Fruit fly (Drosophila melanogaster) whole organism, embryonic: ENCODE results near the gene mio.

Source experiments
- Atf6 ChIP-seq: fragments of 200-800 bp; sonication (Bioruptor generic); IDR thresholded peaks from 2 replicates; pipeline ENCODE4 v1.3.6; 2022; ENCODE audit warnings: missing biosample characterization, missing genetic modification characterization
- B-H2 ChIP-seq: fragments of 200-800 bp; sonication (Bioruptor generic); optimal IDR thresholded peaks from 2 replicates; lab custom pipeline; 2018; ENCODE audit warnings: missing biosample characterization, mild to moderate bottlenecking, missing genetic modification characterization
- CG11456 ChIP-seq: fragments of 200-800 bp; sonication (Bioruptor generic); IDR thresholded peaks from 3 replicates; pipeline ENCODE4 v1.3.6; 2022; ENCODE audit warnings: missing biosample characterization, missing genetic modification characterization
- CG13296 ChIP-seq: fragments of 200-800 bp; sonication (Bioruptor generic); optimal IDR thresholded peaks from 3 replicates; lab custom pipeline; 2018; ENCODE audit warnings: missing biosample characterization, mild to moderate bottlenecking, missing genetic modification characterization
- CG16779 ChIP-seq: fragments of 200-800 bp; sonication (Bioruptor generic); IDR thresholded peaks from 2 replicates; pipeline ENCODE4 v1.3.6; 2022; ENCODE audit warnings: missing biosample characterization, missing genetic modification characterization
- CG17802 ChIP-seq: fragments of 200-800 bp; sonication (Bioruptor generic); optimal IDR thresholded peaks from 2 replicates; lab custom pipeline; 2018; ENCODE audit warnings: missing biosample characterization, mild to moderate bottlenecking, missing genetic modification characterization, moderate library complexity
- CG18262 ChIP-seq: fragments of 200-800 bp; optimal IDR thresholded peaks from 3 replicates; lab custom pipeline; 2019; ENCODE audit warnings: missing biosample characterization, mild to moderate bottlenecking, missing genetic modification characterization, moderate library complexity
- CG32767 ChIP-seq: fragments of 200-800 bp; sonication (Bioruptor generic); IDR thresholded peaks from 2 replicates; pipeline ENCODE4 v1.3.6; 2022; ENCODE audit warnings: missing biosample characterization, missing genetic modification characterization
- CG3281 ChIP-seq: fragments of 200-800 bp; sonication (Bioruptor generic); optimal IDR thresholded peaks from 3 replicates; lab custom pipeline; 2017; ENCODE audit warnings: missing biosample characterization, mild to moderate bottlenecking, missing genetic modification characterization
- CG33557 ChIP-seq: fragments of 200-800 bp; sonication (Bioruptor generic); optimal IDR thresholded peaks from 2 replicates; lab custom pipeline; 2019; ENCODE audit warnings: missing biosample characterization, mild to moderate bottlenecking, missing genetic modification characterization, moderate library complexity
- CG3407 ChIP-seq: fragments of 200-800 bp; sonication (Bioruptor generic); optimal IDR thresholded peaks from 2 replicates; lab custom pipeline; 2018; ENCODE audit warnings: missing biosample characterization, mild to moderate bottlenecking, missing genetic modification characterization
- CG34224 ChIP-seq: fragments of 200-800 bp; sonication (Bioruptor generic); IDR thresholded peaks from 3 replicates; pipeline ENCODE4 v1.3.6; 2022; ENCODE audit warnings: missing biosample characterization, missing genetic modification characterization; ENCODE audit not compliant: partially characterized antibody
- CG34376 ChIP-seq: fragments of 200-800 bp; sonication (Bioruptor generic); optimal IDR thresholded peaks from 2 replicates; lab custom pipeline; 2018; ENCODE audit warnings: missing biosample characterization, mild to moderate bottlenecking, missing genetic modification characterization
- CG34422 ChIP-seq: fragments of 200-800 bp; sonication (Bioruptor generic); IDR thresholded peaks from 3 replicates; pipeline ENCODE4 v1.3.6; 2022; ENCODE audit warnings: missing biosample characterization, missing genetic modification characterization
- CG5953 ChIP-seq: fragments of 200-800 bp; sonication (Bioruptor generic); IDR thresholded peaks from 2 replicates; pipeline ENCODE4 v1.3.6; 2022; ENCODE audit warnings: missing biosample characterization, missing genetic modification characterization
- CG6854 ChIP-seq: fragments of 200-800 bp; sonication (Bioruptor generic); optimal IDR thresholded peaks from 3 replicates; lab custom pipeline; 2017; ENCODE audit warnings: missing biosample characterization, mild to moderate bottlenecking, missing genetic modification characterization
- CG7271 ChIP-seq: fragments of 200-800 bp; sonication (Bioruptor generic); optimal IDR thresholded peaks from 2 replicates; lab custom pipeline; 2018; ENCODE audit warnings: missing biosample characterization, mild to moderate bottlenecking, missing genetic modification characterization, moderate library complexity
- CG7745 ChIP-seq: fragments of 200-800 bp; sonication (Bioruptor generic); optimal IDR thresholded peaks from 2 replicates; lab custom pipeline; 2018; ENCODE audit warnings: missing biosample characterization, mild to moderate bottlenecking, missing genetic modification characterization, moderate library complexity
- CG8290 ChIP-seq, 3 experiments: fragments of 200-800 bp; sonication (Bioruptor generic); optimal IDR thresholded peaks; 2 replicates each; lab custom pipeline; 2016 to 2019; ENCODE audit warnings: missing biosample characterization in 3 of 3, missing genetic modification characterization in 3 of 3, mild to moderate bottlenecking in 2 of 3, moderate library complexity in 1 of 3
- CG8388 ChIP-seq: fragments of 200-800 bp; sonication (Bioruptor generic); optimal IDR thresholded peaks from 2 replicates; lab custom pipeline; 2019; ENCODE audit warnings: missing biosample characterization, mild to moderate bottlenecking, missing genetic modification characterization, moderate library complexity
- Dbx ChIP-seq: fragments of 200-800 bp; sonication (Bioruptor generic); IDR thresholded peaks from 3 replicates; pipeline ENCODE4 v1.3.6; 2022; ENCODE audit warnings: missing biosample characterization, missing genetic modification characterization
- Dll ChIP-seq: fragments of 200-800 bp; sonication (Bioruptor generic); IDR thresholded peaks from 4 replicates; pipeline ENCODE4 v1.3.6; 2022; ENCODE audit warnings: missing biosample characterization, missing genetic modification characterization; ENCODE audit not compliant: partially characterized antibody
- Elba2 ChIP-seq: fragments of 200-800 bp; sonication (Bioruptor generic); optimal IDR thresholded peaks from 3 replicates; lab custom pipeline; 2016; ENCODE audit warnings: missing biosample characterization, missing genetic modification characterization
- Ets65A ChIP-seq: fragments of 200-800 bp; sonication (Bioruptor generic); peaks from one replicate; lab custom pipeline; 2016; ENCODE audit warnings: missing biosample characterization, missing genetic modification characterization
- HLHmδ ChIP-seq: fragments of 200-800 bp; sonication (Bioruptor generic); optimal IDR thresholded peaks from 2 replicates; lab custom pipeline; 2018; ENCODE audit warnings: missing biosample characterization, mild to moderate bottlenecking, missing genetic modification characterization, moderate library complexity
- Hr78 ChIP-seq, 2 experiments: fragments of 200-800 bp in 1 of 2; fragments of >200 bp in 1 of 2; sonication (Bioruptor generic) in 1 of 2; optimal IDR thresholded peaks; 2 replicates each; lab custom pipeline; 2017 to 2019; ENCODE audit warnings: missing biosample characterization in 2 of 2, missing genetic modification characterization in 2 of 2, mild to moderate bottlenecking in 1 of 2, moderate library complexity in 1 of 2
- Neu2 ChIP-seq: fragments of 200-800 bp; sonication (Bioruptor generic); optimal IDR thresholded peaks from 3 replicates; lab custom pipeline; 2016; ENCODE audit warnings: missing biosample characterization, missing genetic modification characterization, borderline replicate concordance
- Nf-YC ChIP-seq: fragments of 200-800 bp; optimal IDR thresholded peaks from 3 replicates; lab custom pipeline; 2019; ENCODE audit warnings: missing biosample characterization, mild to moderate bottlenecking, missing genetic modification characterization, moderate library complexity
- Opbp ChIP-seq: fragments of 200-800 bp; sonication (Bioruptor generic); IDR thresholded peaks from 3 replicates; pipeline ENCODE4 v1.3.6; 2022; ENCODE audit warnings: missing biosample characterization, missing genetic modification characterization; ENCODE audit not compliant: partially characterized antibody
- Optix ChIP-seq: fragments of 200-800 bp; sonication (Bioruptor generic); IDR thresholded peaks from 3 replicates; pipeline ENCODE4 v1.3.6; 2022; ENCODE audit warnings: missing biosample characterization, missing genetic modification characterization
- Spps ChIP-seq: fragments of 200-800 bp; sonication (Bioruptor generic); optimal IDR thresholded peaks from 2 replicates; lab custom pipeline; 2018; ENCODE audit warnings: missing biosample characterization, mild to moderate bottlenecking, missing genetic modification characterization
- Tbp ChIP-seq: fragments of >200 bp; optimal IDR thresholded peaks from 2 replicates; lab custom pipeline; 2018; ENCODE audit warnings: missing biosample characterization, missing genetic modification characterization
- abd-A ChIP-seq: fragments of 200-800 bp; sonication (Bioruptor generic); optimal IDR thresholded peaks from 3 replicates; lab custom pipeline; 2019; ENCODE audit warnings: missing biosample characterization, mild to moderate bottlenecking, missing genetic modification characterization, moderate library complexity
- al ChIP-seq: fragments of 200-800 bp; sonication (Bioruptor generic); IDR thresholded peaks from 2 replicates; pipeline ENCODE4 v1.3.6; 2022; ENCODE audit warnings: missing biosample characterization, missing genetic modification characterization
- ara ChIP-seq: fragments of 200-800 bp; sonication (Bioruptor generic); IDR thresholded peaks from 2 replicates; pipeline ENCODE4 v1.3.6; 2022; ENCODE audit warnings: missing biosample characterization, missing genetic modification characterization
- chinmo ChIP-seq: fragments of 200-800 bp; sonication (Bioruptor generic); IDR thresholded peaks from 4 replicates; pipeline ENCODE4 v1.3.6; 2022; ENCODE audit warnings: missing biosample characterization, missing genetic modification characterization; ENCODE audit not compliant: partially characterized antibody
- dmrt11E ChIP-seq: fragments of 200-800 bp; sonication (Bioruptor generic); optimal IDR thresholded peaks from 3 replicates; lab custom pipeline; 2018; ENCODE audit warnings: missing biosample characterization, mild to moderate bottlenecking, missing genetic modification characterization, moderate library complexity
- dpn ChIP-seq, 2 experiments: fragments of 200-800 bp; sonication (Bioruptor generic); optimal IDR thresholded peaks; 3 replicates each; lab custom pipeline; 2016; ENCODE audit warnings: missing biosample characterization in 2 of 2, missing genetic modification characterization in 2 of 2
- grau ChIP-seq: fragments of 200-800 bp; optimal IDR thresholded peaks from 3 replicates; lab custom pipeline; 2019; ENCODE audit warnings: missing biosample characterization, mild to moderate bottlenecking, missing genetic modification characterization, moderate library complexity
- insv ChIP-seq, 2 experiments: fragments of 200-800 bp; sonication (Bioruptor generic); optimal IDR thresholded peaks; 3 replicates each; lab custom pipeline; 2016 to 2018; ENCODE audit warnings: missing biosample characterization in 2 of 2, missing genetic modification characterization in 2 of 2
- mirr ChIP-seq: fragments of 200-800 bp; sonication (Bioruptor generic); optimal IDR thresholded peaks from 3 replicates; lab custom pipeline; 2018; ENCODE audit warnings: missing biosample characterization, mild to moderate bottlenecking, missing genetic modification characterization
- pan ChIP-seq, 4 experiments: fragments of >200 bp in 3 of 4; fragments of 200-800 bp in 1 of 4; sonication (Bioruptor generic) in 1 of 4; optimal IDR thresholded peaks in 3 of 4; IDR thresholded peaks in 1 of 4; 2 replicates each; pipeline versions ENCODE4 v1.3.6 to Lab custom; 2017 to 2022; ENCODE audit warnings: missing biosample characterization in 2 of 4, missing genetic modification characterization in 2 of 4, mixed read lengths in 1 of 4
- pros ChIP-seq: fragments of 200-800 bp; sonication (Bioruptor generic); optimal IDR thresholded peaks from 3 replicates; lab custom pipeline; 2019; ENCODE audit warnings: missing biosample characterization, mild to moderate bottlenecking, missing genetic modification characterization, moderate library complexity
- sens ChIP-seq: fragments of 200-800 bp; sonication (Bioruptor generic); peaks from one replicate; lab custom pipeline; 2016; ENCODE audit warnings: missing biosample characterization, missing genetic modification characterization
- zf30C ChIP-seq: fragments of 200-800 bp; sonication (Bioruptor generic); optimal IDR thresholded peaks from 3 replicates; lab custom pipeline; 2018; ENCODE audit warnings: missing biosample characterization, mild to moderate bottlenecking, missing genetic modification characterization
- zfh2 ChIP-seq: fragments of 200-800 bp; sonication (Bioruptor generic); optimal IDR thresholded peaks from 2 replicates; lab custom pipeline; 2016; ENCODE audit warnings: missing biosample characterization, missing genetic modification characterization

The mio gene

dm6 chr2L:2177969-2178809 is 38.9 kb upstream of the mio start, which contains the start of gene aop:
Gene aop (minus strand): TSS chr2L:2178754.
- TF ChIP-seq chinmo (GFP tag; lab: Robert Waterston, UW) (peak; percentile 67; the same call in 1 of the 4 replicates), CG17802 (tag; lab: Kevin White, UChicago) (no peak), sens (peak; percentile 82), CG34376 (GFP tag; lab: Kevin White, UChicago) (peak; percentile 32), CG3407 (GFP tag; lab: Kevin White, UChicago) (peak; percentile 5), al (GFP tag; lab: Robert Waterston, UW) (no peak), grau (tag; lab: Kevin White, UChicago) (no peak), insv (GFP tag; optimal IDR thresholded peaks at IDR 0.05; lab: Kevin White, UChicago) (peak in 1 of 2 experiments; percentile 51), CG34422 (GFP tag; lab: Robert Waterston, UW) (peak; percentile 58; the same call in 1 of the 3 replicates), zfh2 (no peak), CG3281 (GFP tag; lab: Kevin White, UChicago) (peak; percentile 11), CG5953 (GFP tag; lab: Robert Waterston, UW) (no peak), CG6854 (peak; percentile 48), Neu2 (GFP tag; lab: Kevin White, UChicago) (peak; percentile 6), CG7745 (tag; lab: Kevin White, UChicago) (peak; percentile 45), CG34224 (0 out of 3 replicates have a peak, but pooled peaks have one; percentile 41), dpn (GFP tag; optimal IDR thresholded peaks at IDR 0.05; lab: Kevin White, UChicago) (peak in 1 of 2 experiments; percentile 43), zf30C (peak; percentile 39), Opbp (GFP tag; lab: Robert Waterston, UW) (peak; percentile 47; the same call in 1 of the 3 replicates), CG13296 (GFP tag; lab: Kevin White, UChicago) (peak; percentile 48), CG8290 (GFP tag; optimal IDR thresholded peaks at IDR 0.05; lab: Kevin White, UChicago) (no peak), CG8290 (tag; optimal IDR thresholded peaks at IDR 0.05; lab: Kevin White, UChicago) (peak in 1 of 2 experiments; percentile 72), CG18262 (tag; lab: Kevin White, UChicago) (peak; percentile 24), abd-A (tag; lab: Kevin White, UChicago) (peak; percentile 57), Dbx (GFP tag; lab: Robert Waterston, UW) (peak; percentile 48; the same call in 1 of the 3 replicates), ara (GFP tag; lab: Robert Waterston, UW) (peak; percentile 16; the same call in 1 of the 2 replicates), mirr (GFP tag; lab: Kevin White, UChicago) (peak; percentile 59), B-H2 (peak; percentile 36), Hr78 (GFP tag; optimal IDR thresholded peaks at IDR 0.05; lab: Kevin White, UChicago) (peak in 1 of 2 experiments; percentile 22), Nf-YC (tag; lab: Kevin White, UChicago) (peak; percentile 27), Optix (no peak), dmrt11E (tag; lab: Kevin White, UChicago) (peak; percentile 8), CG16779 (GFP tag; lab: Robert Waterston, UW) (no peak), CG32767 (GFP tag; lab: Robert Waterston, UW) (0 out of 2 replicates have a peak, but pooled peaks have one; percentile 34), CG33557 (GFP tag; lab: Kevin White, UChicago) (peak; percentile 19), HLHmδ (GFP tag; lab: Kevin White, UChicago) (peak; percentile 61), pan (optimal IDR thresholded peaks at IDR 0.05; lab: Kevin White, UChicago) (no peak), pan (GFP tag; optimal IDR thresholded peaks at IDR 0.05 in 1 of 2, IDR thresholded peaks at IDR 0.05 in 1 of 2) (peak in 1 of 2 experiments; percentile 54), CG8388 (GFP tag; lab: Kevin White, UChicago) (no peak), Dll (GFP tag; lab: Robert Waterston, UW) (0 out of 4 replicates have a peak, but pooled peaks have one; percentile 22), Atf6 (GFP tag; lab: Robert Waterston, UW) (no peak), Elba2 (GFP tag; lab: Kevin White, UChicago) (peak; percentile 30), pros (peak; percentile 72), CG7271 (tag; lab: Kevin White, UChicago) (peak; percentile 24), Tbp (no peak), CG11456 (GFP tag; lab: Robert Waterston, UW) (no peak), Spps (tag; lab: Kevin White, UChicago) (peak; percentile 39), Ets65A (GFP tag; lab: Kevin White, UChicago) (peak; percentile 91)
